Worm (Caenorhabditis elegans): ENCODE results near the gene lbp-8.

lbp-8 gene

ce11 chrV:13923851-13924250, 33.3 kb downstream of the lbp-8 start, which contains the start of gene srxa-11:
TSS of gene srxa-11 (plus strand) at chrV:13924151.
- TF ChIP-seq aha-1 (tag), result no peak
- TF ChIP-seq lim-7 (GFP tag; IDR thresholded peaks at IDR 0.05), result no peak
- TF ChIP-seq php-3 (GFP tag; IDR thresholded peaks at IDR 0.05), result no peak
- TF ChIP-seq nhr-11 (tag; optimal IDR thresholded peaks at IDR 0.05), result no peak
- no peak for TF ChIP-seq lir-3 (tag; optimal IDR thresholded peaks at IDR 0.05)
- TF ChIP-seq dmd-9 (GFP tag; IDR thresholded peaks at IDR 0.05), result no peak
- TF ChIP-seq Y5F2A.4 (GFP tag; optimal IDR thresholded peaks at IDR 0.05), result no peak
- no peak for TF ChIP-seq Y105C5A.15 (GFP tag; IDR thresholded peaks at IDR 0.05)
- TF ChIP-seq skn-1 (tag; optimal IDR thresholded peaks at IDR 0.05), result no peak
- no peak for TF ChIP-seq hmg-1.1 (GFP tag; IDR thresholded peaks at IDR 0.05)
- no peak for TF ChIP-seq mep-1 (tag; optimal IDR thresholded peaks at IDR 0.05)
- TF ChIP-seq ZK337.2 (GFP tag; IDR thresholded peaks at IDR 0.05), result no peak
- TF ChIP-seq R02D3.7 (tag; optimal IDR thresholded peaks at IDR 0.05), result no peak

ce11 chrV:13926398-13926797, 35.8 kb downstream of the lbp-8 start, which contains the start of gene srxa-12:
TSS of gene srxa-12 (plus strand) at chrV:13926698.
- no peak for TF ChIP-seq dmd-8 (GFP tag; IDR thresholded peaks at IDR 0.05)
- no peak for TF ChIP-seq lin-13 (GFP tag; optimal IDR thresholded peaks at IDR 0.05)
- no peak for TF ChIP-seq tag-97 (GFP tag; IDR thresholded peaks at IDR 0.05)
- TF ChIP-seq gei-8 (GFP tag; optimal IDR thresholded peaks at IDR 0.05), result no peak
- no peak for TF ChIP-seq T26A8.4 (GFP tag; IDR thresholded peaks at IDR 0.05)
- no peak for TF ChIP-seq mes-2 (tag; optimal IDR thresholded peaks at IDR 0.05; ENCODE audit: poor library complexity, severe bottlenecking)
- TF ChIP-seq nhr-41 (GFP tag; IDR thresholded peaks at IDR 0.05), result no peak
- TF ChIP-seq dve-1 (tag; optimal IDR thresholded peaks at IDR 0.05; ENCODE audit: insufficient read depth), result no peak
- no peak for TF ChIP-seq Y5F2A.4 (GFP tag; optimal IDR thresholded peaks at IDR 0.05)
- TF ChIP-seq aha-1 (tag), result no peak
- TF ChIP-seq madf-9 (GFP tag; conservative IDR thresholded peaks at IDR 0.05), result no peak
- TF ChIP-seq tra-1 (GFP tag; IDR thresholded peaks at IDR 0.05), result no peak
- no peak for TF ChIP-seq lim-7 (GFP tag; IDR thresholded peaks at IDR 0.05)
- TF ChIP-seq egl-43 (GFP tag; IDR thresholded peaks at IDR 0.05), result no peak
- no peak for TF ChIP-seq rbr-2 (tag; optimal IDR thresholded peaks at IDR 0.05)
- no peak for TF ChIP-seq ceh-82 (tag; optimal IDR thresholded peaks at IDR 0.05)

ce11 chrV:13929503-13929902, 38.9 kb downstream of the lbp-8 start, which contains the start of gene srxa-13:
TSS of gene srxa-13 (plus strand) at chrV:13929803.
- TF ChIP-seq pha-4 (GFP tag; IDR thresholded peaks at IDR 0.05) (no peak), pha-4 (tag; optimal IDR thresholded peaks at IDR 0.05) (no peak), set-16 (GFP tag; IDR thresholded peaks at IDR 0.05) (no peak)

- TF ChIP-seq sdz-12 (GFP tag; optimal IDR thresholded peaks at IDR 0.05), result no peak
- TF ChIP-seq aha-1 (tag), result peak; percentile 18
These were observed 40.7 kb downstream of the lbp-8 start, which contains the start of gene C06B3.16 for ce11 chrV:13931225-13931624. TSS of gene C06B3.16 (plus strand) at chrV:13931525.

ce11 chrV:13931952-13932351, 41.4 kb downstream of the lbp-8 start:
- TF ChIP-seq ZK337.2 (GFP tag; IDR thresholded peaks at IDR 0.05), result no peak
- TF ChIP-seq unc-62 (GFP tag; optimal IDR thresholded peaks at IDR 0.05 in 1 of 2), result peak in 1 of 2 experiments; percentile 34
- TF ChIP-seq unc-62 (tag; optimal IDR thresholded peaks at IDR 0.05), result no peak
- TF ChIP-seq F44E2.7 (GFP tag; IDR thresholded peaks at IDR 0.05), result no peak
- no peak for TF ChIP-seq dve-1 (tag; optimal IDR thresholded peaks at IDR 0.05; ENCODE audit: insufficient read depth)
- TF ChIP-seq mxl-2 (GFP tag; conservative IDR thresholded peaks at IDR 0.05), result no peak
- no peak for TF ChIP-seq ama-1 (optimal IDR thresholded peaks at IDR 0.05)
- peak; percentile 94 for TF ChIP-seq aha-1 (tag)

Data from whole organism, L4 larva.